Fruit fly (Drosophila melanogaster) whole organism: Measurements from ENCODE around the gene CG14006.

Source experiments
- CG8478 ChIP-seq: fragments of >200 bp; optimal IDR thresholded peaks from 2 replicates; lab custom pipeline; 2018; ENCODE audit warnings: inconsistent platforms
- psq ChIP-seq: fragments of >200 bp; optimal IDR thresholded peaks from 2 replicates; lab custom pipeline; 2017
- usp ChIP-seq: fragments of >200 bp; optimal IDR thresholded peaks from 2 replicates; lab custom pipeline; 2017; ENCODE audit warnings: missing biosample characterization, missing genetic modification characterization, mixed read lengths

DNA sequence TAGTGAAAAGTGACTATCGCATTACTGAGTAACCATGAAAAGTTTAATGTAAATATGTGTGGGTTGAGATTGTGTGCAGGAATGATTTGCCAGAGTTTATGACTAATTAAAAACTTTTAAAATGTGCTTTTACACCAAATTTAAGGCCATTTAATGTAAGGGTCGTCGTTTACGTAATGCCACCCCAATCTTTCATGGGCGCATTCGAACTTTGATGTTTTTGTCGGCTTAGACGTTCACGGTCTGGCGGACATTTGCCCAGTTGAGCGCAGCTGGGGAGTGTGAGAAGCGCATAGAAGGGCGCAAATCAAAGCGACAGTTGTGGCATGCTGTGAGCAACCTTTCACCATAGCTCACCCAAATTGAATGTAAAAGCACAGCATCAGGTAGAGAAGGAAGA lies 50.3 kb downstream of the CG14006 start, which contains the start of gene CG12511:
- no peak for TF ChIP-seq CG8478 (lab: Kevin White, UChicago)
- no peak for TF ChIP-seq psq (lab: Kevin White, UChicago)
- no peak for TF ChIP-seq usp
